Worm (Caenorhabditis elegans) whole organism, L1 larva: ENCODE measurements around the gene rad-50.

ENCODE experiments used
- ama-1 ChIP-seq: fragments of 150-350 bp; optimal IDR thresholded peaks from 2 replicates; lab custom pipeline; 2014
- ceh-88 ChIP-seq: fragments of 200-800 bp; sonication (Bioruptor generic); IDR thresholded peaks from 2 replicates; pipeline ENCODE4 v1.3.6; 2022; ENCODE audit warnings: missing genetic modification characterization, missing compliant biosample characterization
- fos-1 ChIP-seq: fragments of 150-350 bp; optimal IDR thresholded peaks from 2 replicates; lab custom pipeline; 2014; ENCODE audit warnings: missing biosample characterization, missing genetic modification characterization
- lin-39 ChIP-seq: fragments of 150-350 bp; optimal IDR thresholded peaks from 2 replicates; lab custom pipeline; 2014; ENCODE audit warnings: missing biosample characterization, missing genetic modification reagents, missing genetic modification characterization
- nhr-12 ChIP-seq: sonication (generic microtip); optimal IDR thresholded peaks from 2 replicates; lab custom pipeline; 2017; ENCODE audit warnings: missing biosample characterization, missing genetic modification characterization
- pqm-1 ChIP-seq: sonication (generic microtip); optimal IDR thresholded peaks from 3 replicates; lab custom pipeline; 2017; ENCODE audit warnings: missing biosample characterization, missing genetic modification characterization

DNA sequence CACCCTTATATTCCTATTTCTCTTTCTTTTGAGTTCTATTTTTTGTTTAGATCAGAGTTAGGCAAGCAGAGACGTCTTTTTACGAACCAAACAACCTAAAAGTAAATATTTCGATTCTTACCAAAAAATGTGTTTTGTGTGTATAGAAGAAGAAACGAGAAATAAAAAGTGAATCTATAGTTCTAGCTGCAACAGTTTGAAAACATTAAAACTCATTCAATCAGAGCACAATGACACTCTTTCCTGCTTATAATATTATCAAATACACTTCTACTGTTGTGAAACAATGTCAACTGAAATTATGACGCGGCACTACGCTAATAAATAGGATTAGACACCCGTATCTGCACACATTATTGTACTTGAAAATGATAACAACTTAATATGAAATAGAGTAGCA lies 49.6 kb upstream of the rad-50 start, which contains the start of gene ZK836.3:
- no peak for TF ChIP-seq lin-39 (tag; lab: Kevin White, UChicago)
- no peak for TF ChIP-seq ama-1 (lab: Kevin White, UChicago)
- TF ChIP-seq ceh-88 (GFP tag; lab: Robert Waterston, UW) = no peak
- TF ChIP-seq pqm-1 = no peak
- no peak for TF ChIP-seq nhr-12
- TF ChIP-seq fos-1 = no peak
